Fruit fly (Drosophila melanogaster) whole organism, embryonic: Measurements from ENCODE around the gene S6KL.

Experiments used
- Adf1 ChIP-seq: fragments of 200-800 bp; sonication (Bioruptor generic); IDR thresholded peaks from 2 replicates; pipeline ENCODE4 v1.3.6; 2022; ENCODE audit warnings: missing biosample characterization, missing genetic modification characterization
- B-H2 ChIP-seq: fragments of 200-800 bp; sonication (Bioruptor generic); optimal IDR thresholded peaks from 2 replicates; lab custom pipeline; 2018; ENCODE audit warnings: missing biosample characterization, mild to moderate bottlenecking, missing genetic modification characterization
- CG12236 ChIP-seq: fragments of 200-800 bp; sonication (Bioruptor generic); optimal IDR thresholded peaks from 2 replicates; lab custom pipeline; 2016; ENCODE audit warnings: missing biosample characterization, missing genetic modification characterization
- CG12299 ChIP-seq: fragments of 200-800 bp; sonication (Bioruptor generic); optimal IDR thresholded peaks from 2 replicates; lab custom pipeline; 2018; ENCODE audit warnings: missing biosample characterization, mild to moderate bottlenecking, missing genetic modification characterization
- CG17359 ChIP-seq: fragments of 200-800 bp; sonication (Bioruptor generic); optimal IDR thresholded peaks from 3 replicates; lab custom pipeline; 2018; ENCODE audit warnings: missing biosample characterization, mild to moderate bottlenecking, missing genetic modification characterization, moderate library complexity
- CG18599 ChIP-seq: fragments of 200-800 bp; sonication (Bioruptor generic); optimal IDR thresholded peaks from 3 replicates; lab custom pipeline; 2017; ENCODE audit warnings: missing biosample characterization, missing genetic modification characterization, mild to moderate bottlenecking, moderate library complexity, missing genetic modification reagents
- CG18764 ChIP-seq: fragments of 200-800 bp; sonication (Bioruptor generic); optimal IDR thresholded peaks from 3 replicates; lab custom pipeline; 2016; ENCODE audit warnings: missing biosample characterization, missing genetic modification characterization
- CG3163 ChIP-seq: fragments of 200-800 bp; sonication (Bioruptor generic); optimal IDR thresholded peaks from 3 replicates; lab custom pipeline; 2016; ENCODE audit warnings: missing biosample characterization, missing genetic modification characterization
- CG4328 ChIP-seq: fragments of 200-800 bp; sonication (Bioruptor generic); optimal IDR thresholded peaks from 3 replicates; lab custom pipeline; 2017; ENCODE audit warnings: missing biosample characterization, missing genetic modification reagents, missing genetic modification characterization
- CG4707 ChIP-seq: fragments of 200-800 bp; sonication (Bioruptor generic); optimal IDR thresholded peaks from 2 replicates; lab custom pipeline; 2018; ENCODE audit warnings: missing biosample characterization, mild to moderate bottlenecking, missing genetic modification characterization, moderate library complexity
- CG5245 ChIP-seq: fragments of 200-800 bp; sonication (Bioruptor generic); optimal IDR thresholded peaks from 3 replicates; lab custom pipeline; 2016; ENCODE audit warnings: missing biosample characterization, missing genetic modification characterization
- CG6765 ChIP-seq: fragments of 200-800 bp; sonication (Bioruptor generic); optimal IDR thresholded peaks from 3 replicates; lab custom pipeline; 2017; ENCODE audit warnings: missing biosample characterization, mild to moderate bottlenecking, missing genetic modification characterization
- CG7745 ChIP-seq: fragments of 200-800 bp; sonication (Bioruptor generic); optimal IDR thresholded peaks from 2 replicates; lab custom pipeline; 2018; ENCODE audit warnings: missing biosample characterization, mild to moderate bottlenecking, missing genetic modification characterization, moderate library complexity
- CG8290 ChIP-seq, 3 experiments: fragments of 200-800 bp; sonication (Bioruptor generic); optimal IDR thresholded peaks; 2 replicates each; lab custom pipeline; 2016 to 2019; ENCODE audit warnings: missing biosample characterization in 3 of 3, missing genetic modification characterization in 3 of 3, mild to moderate bottlenecking in 2 of 3, moderate library complexity in 1 of 3
- CG8944 ChIP-seq: fragments of 200-800 bp; sonication (Bioruptor generic); optimal IDR thresholded peaks from 3 replicates; lab custom pipeline; 2016; ENCODE audit warnings: missing biosample characterization, missing genetic modification characterization
- CG9215 ChIP-seq: fragments of 200-800 bp; sonication (Bioruptor generic); IDR thresholded peaks from 2 replicates; pipeline ENCODE4 v1.3.6; 2022; ENCODE audit warnings: missing biosample characterization, missing genetic modification characterization
- CkIIα-i1 ChIP-seq: fragments of 200-800 bp; sonication (Bioruptor generic); IDR thresholded peaks from 2 replicates; pipeline ENCODE4 v1.3.6; 2022; ENCODE audit warnings: missing biosample characterization, missing genetic modification characterization
- Eip74EF ChIP-seq, 2 experiments: fragments of 200-800 bp in 1 of 2; fragments of >200 bp in 1 of 2; sonication (Bioruptor generic) in 1 of 2; optimal IDR thresholded peaks; 2 replicates each; lab custom pipeline; 2017 to 2019; ENCODE audit warnings: missing biosample characterization in 2 of 2, missing genetic modification characterization in 2 of 2, mild to moderate bottlenecking in 1 of 2, moderate library complexity in 1 of 2
- Fer2 ChIP-seq: fragments of 200-800 bp; sonication (Bioruptor generic); optimal IDR thresholded peaks from 2 replicates; lab custom pipeline; 2018; ENCODE audit warnings: missing biosample characterization, mild to moderate bottlenecking, missing genetic modification characterization, moderate library complexity
- GATAe ChIP-seq: fragments of 200-800 bp; sonication (Bioruptor generic); conservative IDR thresholded peaks from 2 replicates; pipeline ENCODE4 v1.3.6; 2022; ENCODE audit warnings: missing biosample characterization, missing genetic modification characterization
- HHEX ChIP-seq: fragments of 200-800 bp; sonication (Bioruptor generic); optimal IDR thresholded peaks from 3 replicates; lab custom pipeline; 2017; ENCODE audit warnings: missing biosample characterization, mild to moderate bottlenecking, missing genetic modification characterization, missing genetic modification reagents
- Hsf ChIP-seq: fragments of 200-800 bp; sonication (Bioruptor generic); optimal IDR thresholded peaks from 3 replicates; lab custom pipeline; 2016; ENCODE audit warnings: missing biosample characterization, missing genetic modification characterization
- MBD-R2 ChIP-seq: fragments of 200-800 bp; sonication (Bioruptor generic); IDR thresholded peaks from 2 replicates; pipeline ENCODE4 v1.3.6; 2022; ENCODE audit warnings: missing biosample characterization, missing genetic modification characterization
- Med ChIP-seq: fragments of 200-800 bp; sonication (Bioruptor generic); peaks from one replicate; lab custom pipeline; 2016; ENCODE audit warnings: missing biosample characterization, missing genetic modification characterization, mild to moderate bottlenecking, inconsistent platforms, moderate library complexity
- Mes4 ChIP-seq: fragments of 200-800 bp; sonication (Bioruptor generic); optimal IDR thresholded peaks from 2 replicates; lab custom pipeline; 2016; ENCODE audit warnings: missing biosample characterization, missing genetic modification characterization
- NK7.1 ChIP-seq: fragments of 200-800 bp; sonication (Bioruptor generic); optimal IDR thresholded peaks from 3 replicates; lab custom pipeline; 2016; ENCODE audit warnings: missing biosample characterization, missing genetic modification characterization
- Tbp ChIP-seq: fragments of >200 bp; optimal IDR thresholded peaks from 2 replicates; lab custom pipeline; 2018; ENCODE audit warnings: missing biosample characterization, missing genetic modification characterization
- Usf ChIP-seq: fragments of 200-800 bp; sonication (Bioruptor generic); optimal IDR thresholded peaks from 2 replicates; lab custom pipeline; 2017; ENCODE audit warnings: missing genotype, missing biosample characterization, missing genetic modification characterization
- Xrp1 ChIP-seq: fragments of 200-800 bp; sonication (Bioruptor generic); IDR thresholded peaks from 2 replicates; pipeline ENCODE4 v1.3.6; 2022; ENCODE audit warnings: missing biosample characterization, missing genetic modification characterization
- croc ChIP-seq: fragments of 200-800 bp; sonication (Bioruptor generic); conservative IDR thresholded peaks from 3 replicates; pipeline ENCODE4 v1.3.6; 2022; ENCODE audit warnings: missing biosample characterization, missing genetic modification characterization
- dan ChIP-seq: fragments of 200-800 bp; sonication (Bioruptor generic); IDR thresholded peaks from 2 replicates; pipeline ENCODE4 v1.3.6; 2022; ENCODE audit warnings: missing biosample characterization, missing genetic modification characterization
- dati ChIP-seq: fragments of 200-800 bp; sonication (Bioruptor generic); IDR thresholded peaks from 2 replicates; pipeline ENCODE4 v1.3.6; 2022; ENCODE audit warnings: missing biosample characterization, missing genetic modification characterization
- dysf ChIP-seq: fragments of 200-800 bp; sonication (Bioruptor generic); IDR thresholded peaks from 3 replicates; pipeline ENCODE4 v1.3.6; 2022; ENCODE audit warnings: missing biosample characterization, missing genetic modification characterization
- ewg ChIP-seq: fragments of 200-800 bp; sonication (Bioruptor generic); optimal IDR thresholded peaks from 3 replicates; lab custom pipeline; 2017; ENCODE audit warnings: mild to moderate bottlenecking, missing biosample characterization, missing genetic modification reagents, missing genetic modification characterization
- gcm ChIP-seq: fragments of 200-800 bp; sonication (Bioruptor generic); optimal IDR thresholded peaks from 2 replicates; lab custom pipeline; 2019; ENCODE audit warnings: missing biosample characterization, mild to moderate bottlenecking, missing genetic modification characterization, moderate library complexity
- gcm2 ChIP-seq: fragments of 200-800 bp; sonication (Bioruptor generic); optimal IDR thresholded peaks from 2 replicates; lab custom pipeline; 2016; ENCODE audit warnings: missing biosample characterization, missing genetic modification characterization
- gsb-n ChIP-seq: fragments of 200-800 bp; sonication (Bioruptor generic); optimal IDR thresholded peaks from 3 replicates; lab custom pipeline; 2018; ENCODE audit warnings: missing biosample characterization, mild to moderate bottlenecking, missing genetic modification characterization
- her ChIP-seq: fragments of 200-800 bp; sonication (Bioruptor generic); optimal IDR thresholded peaks from 2 replicates; lab custom pipeline; 2016; ENCODE audit warnings: missing biosample characterization, missing genetic modification characterization
- kah ChIP-seq: fragments of 200-800 bp; sonication (Bioruptor generic); optimal IDR thresholded peaks from 2 replicates; lab custom pipeline; 2018; ENCODE audit warnings: missing biosample characterization, mild to moderate bottlenecking, missing genetic modification characterization
- lov ChIP-seq, 2 experiments: fragments of 200-800 bp in 1 of 2; fragments of >200 bp in 1 of 2; sonication (Bioruptor generic) in 1 of 2; IDR thresholded peaks in 1 of 2; optimal IDR thresholded peaks in 1 of 2; 2 replicates in 1 of 2; 3 replicates in 1 of 2; pipeline versions ENCODE4 v1.3.6 to Lab custom; 2017 to 2022; ENCODE audit warnings: missing biosample characterization in 1 of 2, missing genetic modification characterization in 1 of 2
- nmo ChIP-seq: fragments of 200-800 bp; sonication (Bioruptor generic); optimal IDR thresholded peaks from 2 replicates; lab custom pipeline; 2018; ENCODE audit warnings: missing biosample characterization, mild to moderate bottlenecking, missing genetic modification characterization, moderate library complexity
- oc ChIP-seq: fragments of 200-800 bp; sonication (Bioruptor generic); optimal IDR thresholded peaks from 2 replicates; lab custom pipeline; 2018; ENCODE audit warnings: missing biosample characterization, mild to moderate bottlenecking, missing genetic modification characterization, moderate library complexity
- p53 ChIP-seq: fragments of 200-800 bp; sonication (Bioruptor generic); optimal IDR thresholded peaks from 2 replicates; lab custom pipeline; 2016; ENCODE audit warnings: missing biosample characterization, missing genetic modification characterization
- pho ChIP-seq: fragments of 200-800 bp; sonication (Bioruptor generic); optimal IDR thresholded peaks from 2 replicates; lab custom pipeline; 2016; ENCODE audit warnings: missing biosample characterization, missing genetic modification characterization
- seq ChIP-seq: fragments of 200-800 bp; sonication (Bioruptor generic); IDR thresholded peaks from 2 replicates; pipeline ENCODE4 v1.3.6; 2022; ENCODE audit warnings: missing biosample characterization, missing genetic modification characterization
- slou ChIP-seq: fragments of 200-800 bp; sonication (Bioruptor generic); optimal IDR thresholded peaks from 3 replicates; lab custom pipeline; 2016; ENCODE audit warnings: missing biosample characterization, missing genetic modification characterization
- slp2 ChIP-seq: fragments of 200-800 bp; sonication (Bioruptor generic); optimal IDR thresholded peaks from 2 replicates; lab custom pipeline; 2016; ENCODE audit warnings: missing biosample characterization, missing genetic modification characterization
- ssp ChIP-seq: fragments of 200-800 bp; sonication (Bioruptor generic); IDR thresholded peaks from 2 replicates; pipeline ENCODE4 v1.3.6; 2022; ENCODE audit warnings: missing biosample characterization, missing genetic modification characterization
- stc ChIP-seq: fragments of 200-800 bp; sonication (Bioruptor generic); IDR thresholded peaks from 2 replicates; pipeline ENCODE4 v1.3.6; 2022; ENCODE audit warnings: missing biosample characterization, missing genetic modification characterization

Gene S6KL

DNA sequence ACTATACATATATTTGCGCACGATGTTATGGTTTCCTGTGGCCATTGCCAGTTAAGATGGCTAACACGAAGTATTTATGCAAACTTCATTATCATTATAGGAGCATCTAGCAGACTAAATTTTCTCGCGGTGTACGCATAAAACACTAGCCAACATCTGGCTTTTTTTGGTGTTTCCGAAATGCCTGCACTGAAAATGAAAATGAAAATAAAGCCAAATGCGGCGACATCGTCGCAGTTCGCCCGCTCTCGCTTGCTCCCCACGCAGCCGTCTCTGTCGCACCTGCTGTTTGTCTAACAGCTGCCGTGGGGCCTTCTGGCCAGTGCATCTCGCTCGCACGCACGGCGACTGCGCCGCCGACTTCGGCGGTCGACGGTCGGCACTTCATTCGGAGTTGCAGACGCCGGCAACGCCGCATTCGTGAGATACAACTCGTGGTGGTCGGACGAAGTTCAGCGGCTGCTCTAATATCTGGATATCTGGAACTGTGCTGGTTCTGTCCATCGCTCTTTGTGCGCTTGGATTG, 13.4 kb upstream of the S6KL start, which contains the start of gene CG6891 (continued):
- TF ChIP-seq HHEX (GFP tag; lab: Kevin White, UChicago) = no peak
- no peak for TF ChIP-seq slou (GFP tag; lab: Kevin White, UChicago)
- TF ChIP-seq CG4707 (GFP tag; lab: Kevin White, UChicago) = no peak
- no peak for TF ChIP-seq CG9215 (GFP tag; lab: Robert Waterston, UW)
- TF ChIP-seq seq (GFP tag; lab: Robert Waterston, UW) = no peak; the same call in 1 of the 2 replicates
- peak; percentile 14 for TF ChIP-seq CG17359 (tag; lab: Kevin White, UChicago)
- no peak for TF ChIP-seq CG18599 (GFP tag; lab: Kevin White, UChicago)
- no peak for TF ChIP-seq CG3163 (GFP tag; lab: Kevin White, UChicago)
- no peak for TF ChIP-seq CG12299 (tag; lab: Kevin White, UChicago)
- peak; percentile 25 for TF ChIP-seq ewg (GFP tag; lab: Kevin White, UChicago)
- no peak for TF ChIP-seq GATAe (GFP tag; lab: Robert Waterston, UW)
- no peak for TF ChIP-seq Tbp (GFP tag; lab: Kevin White, UChicago)
- TF ChIP-seq p53 = no peak
- TF ChIP-seq slp2 (GFP tag; lab: Kevin White, UChicago) = no peak
- TF ChIP-seq croc (GFP tag; lab: Robert Waterston, UW) = no peak
- TF ChIP-seq CG7745 (tag; lab: Kevin White, UChicago) = no peak
- TF ChIP-seq gcm (GFP tag; lab: Kevin White, UChicago) = peak; percentile 6
- peak; percentile 58 for TF ChIP-seq CG8290 (GFP tag; optimal IDR thresholded peaks at IDR 0.05; lab: Kevin White, UChicago)
- peak in 1 of 2 experiments; percentile 54 for TF ChIP-seq CG8290 (tag; optimal IDR thresholded peaks at IDR 0.05; lab: Kevin White, UChicago)
- peak; percentile 41; the same call in 1 of the 2 replicates for TF ChIP-seq Xrp1 (GFP tag; lab: Robert Waterston, UW)
- peak; percentile 10 for TF ChIP-seq Hsf (GFP tag; lab: Kevin White, UChicago)
- 0 out of 3 replicates have a peak, but pooled peaks have one; percentile 9 for TF ChIP-seq dysf (GFP tag; lab: Robert Waterston, UW)
- TF ChIP-seq kah (GFP tag; lab: Kevin White, UChicago) = no peak
- no peak for TF ChIP-seq dati (GFP tag; lab: Robert Waterston, UW)
- TF ChIP-seq CG6765 = no peak
- no peak for TF ChIP-seq CG18764
- no peak for TF ChIP-seq NK7.1
- TF ChIP-seq gcm2 (GFP tag; lab: Kevin White, UChicago) = no peak
- TF ChIP-seq Mes4 (GFP tag; lab: Kevin White, UChicago) = peak; percentile 1
- no peak for TF ChIP-seq oc
- TF ChIP-seq MBD-R2 = 0 out of 2 replicates have a peak, but pooled peaks have one; percentile 19
- TF ChIP-seq CG8944 = no peak
- no peak for TF ChIP-seq pho (GFP tag; lab: Kevin White, UChicago)
- no peak for TF ChIP-seq gsb-n (tag; lab: Kevin White, UChicago)
- no peak for TF ChIP-seq dan
- TF ChIP-seq B-H2 (GFP tag; lab: Kevin White, UChicago) = no peak
- no peak for TF ChIP-seq CG4328
- no peak for TF ChIP-seq her
- no peak for TF ChIP-seq CkIIα-i1 (GFP tag; lab: Robert Waterston, UW)
- TF ChIP-seq Adf1 (GFP tag; lab: Robert Waterston, UW) = peak; percentile 91
- no peak for TF ChIP-seq lov (optimal IDR thresholded peaks at IDR 0.05; lab: Kevin White, UChicago)
- TF ChIP-seq lov (GFP tag; IDR thresholded peaks at IDR 0.05; lab: Robert Waterston, UW) = no peak
- no peak for TF ChIP-seq CG5245 (GFP tag; lab: Kevin White, UChicago)
- no peak for TF ChIP-seq Usf (GFP tag; lab: Kevin White, UChicago)
- TF ChIP-seq Eip74EF (GFP tag; optimal IDR thresholded peaks at IDR 0.05; lab: Kevin White, UChicago) = peak in 1 of 2 experiments; percentile 11
- peak; percentile 49 for TF ChIP-seq nmo
- no peak for TF ChIP-seq CG12236 (GFP tag; lab: Kevin White, UChicago)
- TF ChIP-seq Med (GFP tag; lab: Kevin White, UChicago) = peak; percentile 63
- no peak for TF ChIP-seq Fer2 (tag; lab: Kevin White, UChicago)
- peak; percentile 54 for TF ChIP-seq ssp (GFP tag; lab: Robert Waterston, UW)
- 0 out of 2 replicates have a peak, but pooled peaks have one; percentile 10 for TF ChIP-seq stc (GFP tag; lab: Robert Waterston, UW)
